Worm (Caenorhabditis elegans): ENCODE measurements around the gene F58A4.2.
A peak's percentile ranks its signal among the peaks of the same experiment; 100 is the strongest.

F58A4.2 gene

ce11 chrIII:9620148-9620547 lies 19.6 kb upstream of the F58A4.2 start (continued):
- TF ChIP-seq C34B4.2 (tag; optimal IDR thresholded peaks at IDR 0.05) = no peak
- no peak for TF ChIP-seq lin-15B (tag; optimal IDR thresholded peaks at IDR 0.05)
- no peak for TF ChIP-seq snpc-4 (tag; optimal IDR thresholded peaks at IDR 0.05)
- peak; percentile 29; the same call in 1 of the 2 replicates for TF ChIP-seq mab-9 (GFP tag; IDR thresholded peaks at IDR 0.05)
- peak; percentile 87 for TF ChIP-seq dsc-1 (tag; optimal IDR thresholded peaks at IDR 0.05)
- no peak for TF ChIP-seq zag-1 (tag; optimal IDR thresholded peaks at IDR 0.05)
- no peak for TF ChIP-seq nhr-28 (tag; optimal IDR thresholded peaks at IDR 0.05)
- no peak for TF ChIP-seq nhr-76 (tag; optimal IDR thresholded peaks at IDR 0.05)
- TF ChIP-seq fkh-4 (tag; optimal IDR thresholded peaks at IDR 0.05; ENCODE audit: borderline replicate concordance) = no peak
- TF ChIP-seq tlp-1 (tag; optimal IDR thresholded peaks at IDR 0.05) = no peak
- peak; percentile 20 for TF ChIP-seq xbp-1 (tag; optimal IDR thresholded peaks at IDR 0.05)
- TF ChIP-seq ceh-8 (GFP tag; optimal IDR thresholded peaks at IDR 0.05) = no peak
- no peak for TF ChIP-seq nhr-84 (tag; optimal IDR thresholded peaks at IDR 0.05)
- TF ChIP-seq nhr-19 (GFP tag; conservative IDR thresholded peaks at IDR 0.05) = peak; percentile 68
- TF ChIP-seq hpl-2 (GFP tag; optimal IDR thresholded peaks at IDR 0.05) = no peak
- TF ChIP-seq aly-2 (tag; optimal IDR thresholded peaks at IDR 0.05) = no peak
- no peak for TF ChIP-seq alr-1 (tag; optimal IDR thresholded peaks at IDR 0.05; ENCODE audit: borderline replicate concordance)
- no peak for TF ChIP-seq ces-1 (GFP tag; optimal IDR thresholded peaks at IDR 0.05)
- no peak for TF ChIP-seq unc-62 (GFP tag; optimal IDR thresholded peaks at IDR 0.05)
- TF ChIP-seq aha-1 (tag; optimal IDR thresholded peaks at IDR 0.05) = no peak
- peak; percentile 57 for TF ChIP-seq lin-13 (GFP tag; optimal IDR thresholded peaks at IDR 0.05)
- TF ChIP-seq ama-1 (optimal IDR thresholded peaks at IDR 0.05) = no peak
- TF ChIP-seq efl-1 (optimal IDR thresholded peaks at IDR 0.05) = peak; percentile 27 to 37
- TF ChIP-seq efl-1 (GFP tag; optimal IDR thresholded peaks at IDR 0.05 in 1 of 2) = peak; percentile 22 to 91
- TF ChIP-seq pqm-1 (tag; optimal IDR thresholded peaks at IDR 0.05) = no peak
- no peak for TF ChIP-seq irx-1 (tag; optimal IDR thresholded peaks at IDR 0.05)
- TF ChIP-seq ets-5 (GFP tag; IDR thresholded peaks at IDR 0.05) = no peak
- peak; percentile 36 for TF ChIP-seq tbx-2 (tag; optimal IDR thresholded peaks at IDR 0.05)
- TF ChIP-seq fkh-8 (tag; optimal IDR thresholded peaks at IDR 0.05) = no peak
- peak; percentile 28 to 32 for TF ChIP-seq lin-35 (GFP tag; optimal IDR thresholded peaks at IDR 0.05)
- no peak for TF ChIP-seq efl-3 (GFP tag; optimal IDR thresholded peaks at IDR 0.05)
- TF ChIP-seq ceh-88 (GFP tag; IDR thresholded peaks at IDR 0.05) = no peak
- peak; percentile 18 for TF ChIP-seq nhr-90 (tag; optimal IDR thresholded peaks at IDR 0.05; ENCODE audit: poor library complexity)
- TF ChIP-seq unc-98 (GFP tag; IDR thresholded peaks at IDR 0.05) = no peak
- TF ChIP-seq skn-1 (tag; optimal IDR thresholded peaks at IDR 0.05) = no peak
- no peak for TF ChIP-seq grh-1 (GFP tag; IDR thresholded peaks at IDR 0.05)
- peak in 1 of 2 experiments; percentile 56 for TF ChIP-seq lsy-2 (tag; optimal IDR thresholded peaks at IDR 0.05)
- TF ChIP-seq C16A3.4 (tag; optimal IDR thresholded peaks at IDR 0.05) = no peak
- no peak for TF ChIP-seq unc-30 (tag; optimal IDR thresholded peaks at IDR 0.05)
- TF ChIP-seq mef-2 (tag; optimal IDR thresholded peaks at IDR 0.05) = no peak
- no peak for TF ChIP-seq vab-15 (tag; optimal IDR thresholded peaks at IDR 0.05)
- no peak for TF ChIP-seq sup-37 (GFP tag; optimal IDR thresholded peaks at IDR 0.05)
- no peak for TF ChIP-seq hlh-17 (GFP tag; optimal IDR thresholded peaks at IDR 0.05; ENCODE audit: borderline replicate concordance)
- TF ChIP-seq elt-3 (tag; optimal IDR thresholded peaks at IDR 0.05) = no peak
- peak; percentile 19 for TF ChIP-seq ztf-4 (tag; optimal IDR thresholded peaks at IDR 0.05)
- no peak for TF ChIP-seq nhr-77 (tag; optimal IDR thresholded peaks at IDR 0.05)
- TF ChIP-seq egl-13 (tag; optimal IDR thresholded peaks at IDR 0.05) = no peak
- no peak for TF ChIP-seq elt-2 (tag; optimal IDR thresholded peaks at IDR 0.05)
- peak; percentile 85 for TF ChIP-seq rnt-1 (tag; optimal IDR thresholded peaks at IDR 0.05)
- no peak for TF ChIP-seq egl-27 (tag; optimal IDR thresholded peaks at IDR 0.05)

All from whole organism, L1 larva.